Worm (Caenorhabditis elegans) whole organism, late embryonic: ENCODE results near the gene oat-1.

ENCODE experiments used
- C08G9.2 ChIP-seq: sonication (generic microtip); optimal IDR thresholded peaks from 2 replicates; lab custom pipeline; 2016; ENCODE audit warnings: mild to moderate bottlenecking, missing genetic modification characterization, moderate library complexity, missing compliant biosample characterization
- C38D4.7 ChIP-seq: fragments of 200-800 bp; sonication (Bioruptor generic); optimal IDR thresholded peaks from 2 replicates; lab custom pipeline; 2018; ENCODE audit warnings: mild to moderate bottlenecking, missing genetic modification characterization, moderate library complexity, missing compliant biosample characterization
- F13H6.1 ChIP-seq: sonication (generic microtip); optimal IDR thresholded peaks from 2 replicates; lab custom pipeline; 2016; ENCODE audit warnings: missing genetic modification characterization, missing compliant biosample characterization
- T23F11.4 ChIP-seq: fragments of 200-800 bp; sonication (Bioruptor generic); optimal IDR thresholded peaks from 2 replicates; lab custom pipeline; 2018; ENCODE audit warnings: mild to moderate bottlenecking, missing genetic modification characterization, missing compliant biosample characterization
- ama-1 ChIP-seq: fragments of 150-350 bp; optimal IDR thresholded peaks from 2 replicates; lab custom pipeline; 2014
- ceh-18 ChIP-seq: sonication (generic microtip); optimal IDR thresholded peaks from 2 replicates; lab custom pipeline; 2016; ENCODE audit warnings: missing genetic modification characterization, missing compliant biosample characterization
- ceh-19 ChIP-seq: fragments of 200-800 bp; sonication (Bioruptor generic); optimal IDR thresholded peaks from 2 replicates; lab custom pipeline; 2018; ENCODE audit warnings: mild to moderate bottlenecking, missing genetic modification characterization, missing compliant biosample characterization
- ceh-2 ChIP-seq: sonication (generic microtip); optimal IDR thresholded peaks from 2 replicates; lab custom pipeline; 2016; ENCODE audit warnings: missing genotype, missing genetic modification characterization, missing compliant biosample characterization
- ceh-22 ChIP-seq: sonication (generic microtip); optimal IDR thresholded peaks from 2 replicates; lab custom pipeline; 2017; ENCODE audit warnings: missing biosample characterization, missing genetic modification characterization
- ceh-24 ChIP-seq: sonication (generic microtip); optimal IDR thresholded peaks from 2 replicates; lab custom pipeline; 2016; ENCODE audit warnings: mild to moderate bottlenecking, missing genetic modification characterization, missing compliant biosample characterization
- ceh-34 ChIP-seq: sonication (generic microtip); optimal IDR thresholded peaks from 2 replicates; lab custom pipeline; 2016; ENCODE audit warnings: mild to moderate bottlenecking, missing genetic modification characterization, missing compliant biosample characterization
- dmd-4 ChIP-seq: sonication (generic microtip); optimal IDR thresholded peaks from 2 replicates; lab custom pipeline; 2016; ENCODE audit warnings: borderline replicate concordance, missing genetic modification characterization, missing compliant biosample characterization
- elt-2 ChIP-seq: sonication (generic microtip); optimal IDR thresholded peaks from 2 replicates; lab custom pipeline; 2016; ENCODE audit warnings: missing genetic modification reagents, missing genetic modification characterization, missing compliant biosample characterization
- elt-4 ChIP-seq: sonication (generic microtip); optimal IDR thresholded peaks from 2 replicates; lab custom pipeline; 2016; ENCODE audit warnings: missing genetic modification characterization, missing compliant biosample characterization
- ets-4 ChIP-seq: sonication (generic microtip); optimal IDR thresholded peaks from 2 replicates; lab custom pipeline; 2016; ENCODE audit warnings: missing genetic modification characterization, missing compliant biosample characterization
- fax-1 ChIP-seq: sonication (generic microtip); optimal IDR thresholded peaks from 2 replicates; lab custom pipeline; 2016; ENCODE audit warnings: missing genotype, missing genetic modification characterization, missing compliant biosample characterization
- fkh-10 ChIP-seq: fragments of 150-350 bp; optimal IDR thresholded peaks from 2 replicates; lab custom pipeline; 2014; ENCODE audit warnings: missing biosample characterization, missing genetic modification reagents, missing genetic modification characterization
- fkh-6 ChIP-seq: sonication (generic microtip); optimal IDR thresholded peaks from 2 replicates; lab custom pipeline; 2016; ENCODE audit warnings: missing genetic modification characterization, missing compliant biosample characterization
- hlh-13 ChIP-seq: fragments of 200-800 bp; sonication (Bioruptor generic); optimal IDR thresholded peaks from 2 replicates; lab custom pipeline; 2018; ENCODE audit warnings: mild to moderate bottlenecking, missing genetic modification characterization, missing compliant biosample characterization
- hlh-8 ChIP-seq: sonication (generic microtip); optimal IDR thresholded peaks from 2 replicates; lab custom pipeline; 2016; ENCODE audit warnings: missing genotype, missing genetic modification characterization, missing compliant biosample characterization
- lim-6 ChIP-seq: sonication (generic microtip); optimal IDR thresholded peaks from 2 replicates; lab custom pipeline; 2016; ENCODE audit warnings: missing genetic modification characterization, missing compliant biosample characterization
- nfya-1 ChIP-seq: sonication (generic microtip); optimal IDR thresholded peaks from 2 replicates; lab custom pipeline; 2017; ENCODE audit warnings: missing genetic modification characterization, mild to moderate bottlenecking, missing compliant biosample characterization, antibody characterized with exemption, moderate library complexity
- nhr-11 ChIP-seq: fragments of 150-350 bp; optimal IDR thresholded peaks from 2 replicates; lab custom pipeline; 2014; ENCODE audit warnings: missing biosample characterization, missing genetic modification characterization
- nhr-232 ChIP-seq: sonication (generic microtip); optimal IDR thresholded peaks from 2 replicates; lab custom pipeline; 2016; ENCODE audit warnings: missing genetic modification characterization, missing compliant biosample characterization
- odd-2 ChIP-seq: sonication (generic microtip); optimal IDR thresholded peaks from 2 replicates; lab custom pipeline; 2017; ENCODE audit warnings: antibody characterized with exemption, mild to moderate bottlenecking, missing genetic modification characterization, missing compliant biosample characterization
- pat-9 ChIP-seq: fragments of 200-800 bp; sonication (Bioruptor generic); optimal IDR thresholded peaks from 2 replicates; lab custom pipeline; 2018; ENCODE audit warnings: mild to moderate bottlenecking, missing genetic modification characterization, moderate library complexity, missing compliant biosample characterization
- pqm-1 ChIP-seq: sonication (generic microtip); optimal IDR thresholded peaks from 2 replicates; lab custom pipeline; 2016; ENCODE audit warnings: missing genetic modification characterization, missing compliant biosample characterization
- pros-1 ChIP-seq: fragments of 150-350 bp; optimal IDR thresholded peaks from 2 replicates; lab custom pipeline; 2014; ENCODE audit warnings: missing biosample characterization, missing genetic modification reagents, missing genetic modification characterization
- rnt-1 ChIP-seq: sonication (generic microtip); optimal IDR thresholded peaks from 2 replicates; lab custom pipeline; 2016; ENCODE audit warnings: missing genetic modification characterization, missing compliant biosample characterization
- sox-2 ChIP-seq: fragments of 200-800 bp; sonication (Bioruptor generic); IDR thresholded peaks from 2 replicates; pipeline ENCODE4 v1.3.6; 2022; ENCODE audit warnings: missing genetic modification reagents, missing genetic modification characterization, missing compliant biosample characterization
- sox-4 ChIP-seq: sonication (generic microtip); optimal IDR thresholded peaks from 2 replicates; lab custom pipeline; 2017; ENCODE audit warnings: mild to moderate bottlenecking, missing genetic modification characterization, inconsistent platforms, missing compliant biosample characterization
- tbx-2 ChIP-seq: sonication (generic microtip); optimal IDR thresholded peaks from 2 replicates; lab custom pipeline; 2016; ENCODE audit warnings: missing genetic modification characterization, missing compliant biosample characterization
- tbx-7 ChIP-seq: sonication (generic microtip); optimal IDR thresholded peaks from 2 replicates; lab custom pipeline; 2016; ENCODE audit warnings: missing genotype, missing genetic modification characterization, missing compliant biosample characterization
- ttx-3 ChIP-seq: sonication (generic microtip); optimal IDR thresholded peaks from 2 replicates; lab custom pipeline; 2016; ENCODE audit warnings: missing genetic modification reagents, missing genetic modification characterization, missing compliant biosample characterization
- unc-55 ChIP-seq: sonication (generic microtip); optimal IDR thresholded peaks from 2 replicates; lab custom pipeline; 2017; ENCODE audit warnings: missing biosample characterization, missing genetic modification reagents, missing genetic modification characterization

Gene oat-1

ce11 chrIV:8481308-8481707 is 8.9 kb upstream of the oat-1 start, which contains the start of gene spp-8:
TSS of gene spp-8 (plus strand) at chrIV:8481664.
- no peak for TF ChIP-seq sox-2
- TF ChIP-seq nfya-1 (tag; lab: Kevin White, UChicago) = no peak
- peak; percentile 50 for TF ChIP-seq elt-2 (tag; lab: Kevin White, UChicago)
- no peak for TF ChIP-seq sox-4 (tag; lab: Kevin White, UChicago)

ce11 chrIV:8479346-8479745 is 7.0 kb upstream of the oat-1 start, which contains the start of gene hlh-12:
TSS of gene hlh-12 (minus strand) at chrIV:8479446.
- TF ChIP-seq ceh-24 (tag; lab: Kevin White, UChicago) = no peak
- TF ChIP-seq ceh-18 (tag; lab: Kevin White, UChicago) = no peak
- TF ChIP-seq fax-1 (tag; lab: Kevin White, UChicago) = no peak
- TF ChIP-seq elt-2 (tag; lab: Kevin White, UChicago) = no peak
- TF ChIP-seq tbx-7 (tag; lab: Kevin White, UChicago) = no peak
- TF ChIP-seq ceh-19 = no peak
- TF ChIP-seq dmd-4 = no peak
- no peak for TF ChIP-seq hlh-13 (GFP tag; lab: Kevin White, UChicago)

- TF ChIP-seq ama-1 = no peak
- TF ChIP-seq nhr-11 = no peak
- TF ChIP-seq tbx-2 = no peak
- no peak for TF ChIP-seq sox-2
- no peak for TF ChIP-seq fkh-10 (GFP tag; lab: Kevin White, UChicago)
- TF ChIP-seq rnt-1 = no peak
- no peak for TF ChIP-seq elt-4 (tag; lab: Kevin White, UChicago)
- TF ChIP-seq pat-9 = no peak
- no peak for TF ChIP-seq ttx-3 (tag; lab: Kevin White, UChicago)
- TF ChIP-seq ceh-22 (tag; lab: Kevin White, UChicago) = no peak
- no peak for TF ChIP-seq tbx-7 (tag; lab: Kevin White, UChicago)
- TF ChIP-seq ets-4 (tag; lab: Kevin White, UChicago) = no peak
- no peak for TF ChIP-seq unc-55
- TF ChIP-seq F13H6.1 (tag; lab: Kevin White, UChicago) = no peak
- no peak for TF ChIP-seq lim-6
- TF ChIP-seq fkh-6 = no peak
- TF ChIP-seq ceh-2 (tag; lab: Kevin White, UChicago) = no peak
Measured at ce11 chrIV:8478516-8478915, 6.1 kb upstream of the oat-1 start.

- TF ChIP-seq sox-4 (tag; lab: Kevin White, UChicago) = no peak
- no peak for TF ChIP-seq ceh-19
- no peak for TF ChIP-seq ets-4 (tag; lab: Kevin White, UChicago)
- no peak for TF ChIP-seq C38D4.7 (GFP tag; lab: Kevin White, UChicago)
- no peak for TF ChIP-seq unc-55
- no peak for TF ChIP-seq pqm-1 (tag; lab: Kevin White, UChicago)
- no peak for TF ChIP-seq fkh-10 (GFP tag; lab: Kevin White, UChicago)
- TF ChIP-seq ceh-22 (tag; lab: Kevin White, UChicago) = no peak
Measured at ce11 chrIV:8476880-8477279, 4.5 kb upstream of the oat-1 start, which contains the start of gene spp-10. TSS of gene spp-10 (plus strand) at chrIV:8477180.

ce11 chrIV:8476166-8476565 is 3.8 kb upstream of the oat-1 start:
- no peak for TF ChIP-seq tbx-2
- TF ChIP-seq, all 69 proteins: peak for 0

- TF ChIP-seq nhr-232 = no peak
- TF ChIP-seq tbx-2 = no peak
- TF ChIP-seq fkh-6 = no peak
- TF ChIP-seq ceh-34 (tag; lab: Kevin White, UChicago) = no peak
- TF ChIP-seq unc-55 = no peak
- TF ChIP-seq hlh-8 (tag; lab: Kevin White, UChicago) = no peak
- no peak for TF ChIP-seq ama-1
- TF ChIP-seq dmd-4 = no peak
- no peak for TF ChIP-seq ceh-24 (tag; lab: Kevin White, UChicago)
- TF ChIP-seq pros-1 (tag; lab: Kevin White, UChicago) = no peak
- TF ChIP-seq odd-2 = no peak
- TF ChIP-seq T23F11.4 (GFP tag; lab: Kevin White, UChicago) = no peak
- TF ChIP-seq C08G9.2 (tag; lab: Kevin White, UChicago) = no peak
- TF ChIP-seq tbx-7 (tag; lab: Kevin White, UChicago) = no peak
- no peak for TF ChIP-seq sox-4 (tag; lab: Kevin White, UChicago)
Measured at ce11 chrIV:8475030-8475679, 2.8 kb upstream of the oat-1 start.
